Worm (Caenorhabditis elegans) whole organism, mixed stage, embryonic: ENCODE data around the gene ZK550.6.

ENCODE experiments used
- M03D4.4 ChIP-seq: sonication (generic microtip); optimal IDR thresholded peaks from 2 replicates; lab custom pipeline; 2017; ENCODE audit warnings: mild to moderate bottlenecking, missing genetic modification characterization, missing compliant biosample characterization
- bed-3 ChIP-seq: fragments of 200-800 bp; sonication (Bioruptor generic); optimal IDR thresholded peaks from 3 replicates; lab custom pipeline; 2018; ENCODE audit warnings: mild to moderate bottlenecking, missing genetic modification characterization, moderate library complexity, missing compliant biosample characterization
- blmp-1 ChIP-seq: fragments of 150-350 bp; optimal IDR thresholded peaks from 2 replicates; lab custom pipeline; 2014; ENCODE audit warnings: missing biosample characterization, missing genetic modification characterization
- ceh-39 ChIP-seq: fragments of 150-350 bp; optimal IDR thresholded peaks from 2 replicates; lab custom pipeline; 2014; ENCODE audit warnings: missing biosample characterization, missing genetic modification characterization
- ceh-43 ChIP-seq: fragments of 200-800 bp; sonication (Bioruptor generic); optimal IDR thresholded peaks from 2 replicates; lab custom pipeline; 2018; ENCODE audit warnings: mild to moderate bottlenecking, missing genetic modification characterization, moderate library complexity, missing compliant biosample characterization
- ceh-83 ChIP-seq: fragments of 200-800 bp; sonication (Bioruptor generic); optimal IDR thresholded peaks from 2 replicates; lab custom pipeline; 2018; ENCODE audit warnings: mild to moderate bottlenecking, missing genetic modification characterization, missing compliant biosample characterization
- ces-1 ChIP-seq: fragments of 150-350 bp; optimal IDR thresholded peaks from 2 replicates; lab custom pipeline; 2014; ENCODE audit warnings: missing biosample characterization, missing genetic modification reagents, missing genetic modification characterization
- cnd-1 ChIP-seq: fragments of 200-800 bp; sonication (Bioruptor generic); optimal IDR thresholded peaks from 2 replicates; lab custom pipeline; 2018; ENCODE audit warnings: mild to moderate bottlenecking, missing genetic modification characterization, missing compliant biosample characterization
- drap-1 ChIP-seq: fragments of 200-800 bp; sonication (Bioruptor generic); optimal IDR thresholded peaks from 3 replicates; lab custom pipeline; 2018; ENCODE audit warnings: mild to moderate bottlenecking, missing genetic modification characterization, missing compliant biosample characterization
- elt-1 ChIP-seq: sonication (generic microtip); optimal IDR thresholded peaks from 2 replicates; lab custom pipeline; 2017; ENCODE audit warnings: missing genetic modification characterization, mild to moderate bottlenecking, missing compliant biosample characterization, antibody characterized with exemption, moderate library complexity, borderline replicate concordance; ENCODE audit not compliant: insufficient read depth
- elt-3 ChIP-seq: fragments of 150-350 bp; optimal IDR thresholded peaks from 2 replicates; lab custom pipeline; 2014; ENCODE audit warnings: missing biosample characterization, missing genetic modification characterization
- flh-1 ChIP-seq: fragments of 200-800 bp; sonication (Bioruptor generic); optimal IDR thresholded peaks from 2 replicates; lab custom pipeline; 2018; ENCODE audit warnings: mild to moderate bottlenecking, missing genetic modification characterization, moderate library complexity, missing compliant biosample characterization
- ham-2 ChIP-seq: fragments of 200-800 bp; sonication (Bioruptor generic); optimal IDR thresholded peaks from 2 replicates; lab custom pipeline; 2018; ENCODE audit warnings: mild to moderate bottlenecking, missing genetic modification characterization, missing compliant biosample characterization
- hlh-1 ChIP-seq: fragments of 150-350 bp; optimal IDR thresholded peaks from 2 replicates; lab custom pipeline; 2014; ENCODE audit warnings: missing biosample characterization, missing genetic modification reagents, missing genetic modification characterization
- lin-13 ChIP-seq: fragments of 150-350 bp; optimal IDR thresholded peaks from 2 replicates; lab custom pipeline; 2014; ENCODE audit warnings: missing biosample characterization, missing genetic modification characterization
- lin-32 ChIP-seq: fragments of 200-800 bp; sonication (Bioruptor generic); optimal IDR thresholded peaks from 2 replicates; lab custom pipeline; 2018; ENCODE audit warnings: mild to moderate bottlenecking, missing genetic modification characterization, missing compliant biosample characterization
- lsy-2 ChIP-seq: fragments of 150-350 bp; optimal IDR thresholded peaks from 2 replicates; lab custom pipeline; 2014; ENCODE audit warnings: missing biosample characterization, missing genetic modification characterization
- mab-5 ChIP-seq: fragments of 150-350 bp; optimal IDR thresholded peaks from 2 replicates; lab custom pipeline; 2014; ENCODE audit warnings: missing biosample characterization, missing genetic modification characterization
- mep-1 ChIP-seq: fragments of 150-350 bp; optimal IDR thresholded peaks from 2 replicates; lab custom pipeline; 2017; ENCODE audit warnings: missing biosample characterization, missing genetic modification reagents, missing genetic modification characterization, inconsistent platforms
- mls-2 ChIP-seq: sonication (generic microtip); optimal IDR thresholded peaks from 2 replicates; lab custom pipeline; 2016; ENCODE audit warnings: mild to moderate bottlenecking, missing genetic modification characterization, moderate library complexity, missing compliant biosample characterization
- nhr-12 ChIP-seq: fragments of 150-350 bp; optimal IDR thresholded peaks from 2 replicates; lab custom pipeline; 2014; ENCODE audit warnings: missing biosample characterization, missing genetic modification characterization
- nhr-2 ChIP-seq: fragments of 150-350 bp; optimal IDR thresholded peaks from 2 replicates; lab custom pipeline; 2014; ENCODE audit warnings: missing biosample characterization, missing genetic modification characterization
- nhr-237 ChIP-seq: fragments of 150-350 bp; optimal IDR thresholded peaks from 2 replicates; lab custom pipeline; 2014; ENCODE audit warnings: missing biosample characterization, missing genetic modification characterization
- nhr-28 ChIP-seq: fragments of 150-350 bp; optimal IDR thresholded peaks from 2 replicates; lab custom pipeline; 2014; ENCODE audit warnings: missing biosample characterization, missing genetic modification characterization
- nhr-76 ChIP-seq: sonication (generic microtip); optimal IDR thresholded peaks from 2 replicates; lab custom pipeline; 2017; ENCODE audit warnings: missing biosample characterization, missing genetic modification characterization
- pha-4 ChIP-seq: fragments of 150-350 bp; optimal IDR thresholded peaks from 2 replicates; lab custom pipeline; 2018; ENCODE audit warnings: missing biosample characterization, missing genetic modification reagents, missing genetic modification characterization
- sem-2 ChIP-seq: fragments of 200-800 bp; sonication (Bioruptor generic); optimal IDR thresholded peaks from 2 replicates; lab custom pipeline; 2018; ENCODE audit warnings: mild to moderate bottlenecking, missing genetic modification characterization, missing compliant biosample characterization
- snpc-4 ChIP-seq: fragments of 150-350 bp; optimal IDR thresholded peaks from 2 replicates; lab custom pipeline; 2014; ENCODE audit warnings: missing biosample characterization, missing genetic modification characterization
- sptf-1 ChIP-seq: sonication (generic microtip); optimal IDR thresholded peaks from 2 replicates; lab custom pipeline; 2017; ENCODE audit warnings: mild to moderate bottlenecking, missing genetic modification characterization, moderate library complexity, missing compliant biosample characterization
- tbx-8 ChIP-seq: fragments of 200-800 bp; sonication (Bioruptor generic); optimal IDR thresholded peaks from 2 replicates; lab custom pipeline; 2018; ENCODE audit warnings: mild to moderate bottlenecking, missing genetic modification characterization, moderate library complexity, missing compliant biosample characterization
- unc-120 ChIP-seq: sonication (generic microtip); optimal IDR thresholded peaks from 2 replicates; lab custom pipeline; 2017; ENCODE audit warnings: missing genetic modification characterization, missing compliant biosample characterization; ENCODE audit not compliant: poor library complexity, severe bottlenecking
- unc-39 ChIP-seq: fragments of 150-350 bp; optimal IDR thresholded peaks from 2 replicates; lab custom pipeline; 2014; ENCODE audit warnings: missing biosample characterization, missing genetic modification characterization
- unc-62 ChIP-seq: fragments of 150-350 bp; optimal IDR thresholded peaks from 2 replicates; lab custom pipeline; 2014; ENCODE audit warnings: missing biosample characterization, missing genetic modification reagents, missing genetic modification characterization
- zip-8 ChIP-seq: fragments of 150-350 bp; optimal IDR thresholded peaks from 2 replicates; lab custom pipeline; 2014; ENCODE audit warnings: missing biosample characterization, missing genetic modification characterization
- ztf-11 ChIP-seq: fragments of 150-350 bp; optimal IDR thresholded peaks from 2 replicates; lab custom pipeline; 2014; ENCODE audit warnings: missing biosample characterization, missing genetic modification characterization

The ZK550.6 gene

DNA sequence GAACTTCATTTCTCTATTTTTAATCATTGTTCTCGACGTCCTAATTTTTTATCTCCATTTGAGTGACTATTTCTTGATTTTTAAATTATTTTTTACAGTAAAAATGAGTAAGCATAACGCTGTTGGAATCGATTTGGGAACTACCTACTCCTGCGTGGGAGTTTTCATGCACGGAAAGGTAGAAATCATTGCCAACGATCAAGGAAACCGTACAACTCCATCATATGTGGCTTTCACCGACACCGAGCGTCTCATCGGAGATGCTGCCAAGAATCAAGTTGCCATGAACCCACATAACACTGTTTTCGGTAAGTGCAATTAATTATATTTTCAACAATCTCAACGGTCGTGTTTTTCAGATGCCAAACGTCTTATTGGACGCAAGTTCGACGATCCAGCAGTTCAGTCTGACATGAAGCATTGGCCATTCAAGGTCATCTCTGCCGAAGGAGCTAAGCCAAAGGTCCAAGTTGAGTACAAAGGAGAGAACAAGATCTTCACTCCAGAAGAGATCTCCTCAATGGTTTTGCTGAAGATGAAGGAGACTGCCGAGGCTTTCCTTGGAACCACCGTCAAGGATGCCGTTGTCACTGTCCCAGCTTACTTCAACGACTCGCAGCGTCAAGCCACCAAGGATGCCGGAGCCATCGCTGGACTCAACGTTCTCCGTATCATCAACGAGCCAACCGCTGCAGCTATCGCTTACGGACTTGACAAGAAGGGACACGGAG, 16.7 kb upstream of the ZK550.6 start, which contains the start of gene hsp-1:
TSS of gene hsp-1 (plus strand) at position 99 of the 731 bp plus-strand sequence.
- TF ChIP-seq elt-1 (tag; lab: Kevin White, UChicago) (no peak), unc-62 (GFP tag; lab: Kevin White, UChicago) (no peak), zip-8 (tag; lab: Kevin White, UChicago) (no peak), ceh-39 (tag; lab: Kevin White, UChicago) (no peak), ham-2 (GFP tag; lab: Kevin White, UChicago) (no peak), drap-1 (no peak), snpc-4 (no peak), cnd-1 (tag; lab: Kevin White, UChicago) (no peak), mab-5 (no peak), sptf-1 (tag; lab: Kevin White, UChicago) (no peak), nhr-12 (tag; lab: Kevin White, UChicago) (no peak), ztf-11 (tag; lab: Kevin White, UChicago) (no peak), flh-1 (GFP tag; lab: Kevin White, UChicago) (no peak), lin-32 (GFP tag; lab: Kevin White, UChicago) (no peak)

DNA sequence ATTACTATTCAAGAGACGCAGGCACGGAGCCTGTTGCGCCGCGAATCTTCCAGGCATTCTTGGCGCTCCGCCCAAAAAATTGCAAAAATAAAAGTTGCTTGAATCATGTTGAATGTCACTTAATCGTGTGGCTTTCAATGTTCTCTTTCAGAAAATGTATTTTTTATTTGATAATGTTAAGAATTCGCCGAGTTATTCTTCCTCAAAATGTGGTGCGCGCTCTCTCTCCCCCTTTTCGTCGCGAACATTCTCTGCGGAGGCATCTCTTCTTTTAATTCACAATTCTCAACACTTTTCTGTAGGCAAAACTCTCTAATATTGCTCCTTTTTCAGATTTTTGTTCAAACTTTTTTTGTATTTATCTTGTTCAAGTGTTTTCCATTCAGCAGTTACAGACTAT, 16.1 kb upstream of the ZK550.6 start:
- TF ChIP-seq bed-3 (GFP tag; lab: Kevin White, UChicago) (no peak), M03D4.4 (peak; percentile 90), nhr-76 (tag; lab: Kevin White, UChicago) (no peak), flh-1 (GFP tag; lab: Kevin White, UChicago) (peak; percentile 45), mls-2 (tag; lab: Kevin White, UChicago) (peak; percentile 93), ham-2 (GFP tag; lab: Kevin White, UChicago) (peak; percentile 20), unc-120 (tag; lab: Kevin White, UChicago) (peak; percentile 78), hlh-1 (tag; lab: Kevin White, UChicago) (peak; percentile 41), mab-5 (peak; percentile 68), blmp-1 (tag; lab: Kevin White, UChicago) (peak; percentile 23), ceh-39 (tag; lab: Kevin White, UChicago) (peak; percentile 96), nhr-12 (tag; lab: Kevin White, UChicago) (no peak), sptf-1 (tag; lab: Kevin White, UChicago) (peak; percentile 93), unc-39 (tag; lab: Kevin White, UChicago) (peak; percentile 16), lsy-2 (tag; lab: Kevin White, UChicago) (peak; percentile 89), lin-13 (tag; lab: Kevin White, UChicago) (peak; percentile 99), nhr-2 (tag; lab: Kevin White, UChicago) (peak; percentile 44), sem-2 (GFP tag; lab: Kevin White, UChicago) (peak; percentile 20), pha-4 (tag; lab: Kevin White, UChicago) (peak; percentile 94), mep-1 (tag; lab: Kevin White, UChicago) (peak; percentile 99), ceh-43 (GFP tag; lab: Kevin White, UChicago) (peak; percentile 89), snpc-4 (no peak), ces-1 (GFP tag; lab: Kevin White, UChicago) (peak; percentile 95), nhr-237 (peak; percentile 97), zip-8 (tag; lab: Kevin White, UChicago) (no peak), unc-62 (GFP tag; lab: Kevin White, UChicago) (peak; percentile 91), elt-3 (tag; lab: Kevin White, UChicago) (no peak), ztf-11 (tag; lab: Kevin White, UChicago) (peak; percentile 83), tbx-8 (peak; percentile 82), elt-1 (tag; lab: Kevin White, UChicago) (peak; percentile 7), ceh-83 (GFP tag; lab: Kevin White, UChicago) (peak; percentile 79), lin-32 (GFP tag; lab: Kevin White, UChicago) (peak; percentile 10), nhr-28 (tag; lab: Kevin White, UChicago) (no peak), cnd-1 (tag; lab: Kevin White, UChicago) (peak; percentile 93), drap-1 (peak; percentile 87)
